Fruit fly (Drosophila melanogaster): ENCODE data around the gene Tig.

Gene Tig

DNA sequence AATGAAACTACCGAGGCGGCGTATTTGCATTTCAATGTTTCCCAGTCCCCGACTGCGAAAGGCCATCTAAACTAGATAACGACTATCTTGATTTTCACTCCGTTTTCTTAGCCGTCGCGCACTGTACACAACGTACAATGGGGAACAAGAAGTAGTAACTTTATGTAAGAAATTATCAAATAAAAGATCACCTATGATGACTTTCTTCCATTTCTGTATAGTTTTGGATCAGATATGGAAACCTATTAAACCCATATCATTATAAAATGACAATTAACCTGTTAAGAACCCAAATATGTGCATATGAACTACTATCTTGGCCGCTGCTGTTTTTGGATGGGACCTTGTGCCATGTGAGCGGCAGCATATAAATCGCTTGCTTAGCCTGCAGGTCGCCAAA lies 41.2 kb upstream of the Tig start (continued):
- TF ChIP-seq Sox102F (GFP tag; optimal IDR thresholded peaks at IDR 0.05), result no peak
- no peak for TF ChIP-seq CG3032 (tag; optimal IDR thresholded peaks at IDR 0.05)
- peak; percentile 62; the same call in 2 of the 3 replicates for TF ChIP-seq eg (GFP tag; IDR thresholded peaks at IDR 0.05)
- TF ChIP-seq CG32006 (GFP tag; optimal IDR thresholded peaks at IDR 0.05), result peak; percentile 51
- peak; percentile 6 for TF ChIP-seq dac (GFP tag; optimal IDR thresholded peaks at IDR 0.05)
- no peak for TF ChIP-seq topi (GFP tag; optimal IDR thresholded peaks at IDR 0.05)
- TF ChIP-seq vri (GFP tag; optimal IDR thresholded peaks at IDR 0.05), result no peak
- TF ChIP-seq CG6792 (GFP tag; optimal IDR thresholded peaks at IDR 0.05), result no peak
- no peak for TF ChIP-seq acj6 (GFP tag; optimal IDR thresholded peaks at IDR 0.05)
- no peak for TF ChIP-seq CG31627 (GFP tag; optimal IDR thresholded peaks at IDR 0.05)
- TF ChIP-seq Hr38 (GFP tag; optimal IDR thresholded peaks at IDR 0.05), result no peak
- TF ChIP-seq Sox15 (GFP tag; optimal IDR thresholded peaks at IDR 0.05), result no peak
- TF ChIP-seq CG8119 (GFP tag; IDR thresholded peaks at IDR 0.05), result no peak
- TF ChIP-seq CG10631 (GFP tag; optimal IDR thresholded peaks at IDR 0.05), result no peak

DNA sequence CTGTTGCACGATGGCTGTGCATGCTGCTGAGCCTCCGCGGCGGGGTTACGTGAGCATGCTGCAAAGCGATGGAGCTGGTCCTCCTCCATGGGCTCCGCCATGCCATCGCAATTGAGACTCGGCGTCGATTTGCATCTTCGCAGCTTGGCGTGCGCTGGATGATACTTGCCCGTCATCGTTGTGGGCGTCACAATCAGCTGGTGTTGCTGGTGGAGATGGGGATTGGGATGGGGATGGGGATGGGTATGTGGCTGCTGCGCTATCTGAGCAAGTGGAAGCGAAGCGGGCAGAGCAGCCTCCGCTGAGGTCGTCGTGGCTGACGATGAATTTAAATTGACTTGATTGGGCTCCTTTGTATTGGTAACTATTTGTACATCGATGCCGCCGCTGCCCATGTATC lies 40.3 kb upstream of the Tig start:
- peak; percentile 54 for TF ChIP-seq Eip78C (GFP tag)
- TF ChIP-seq CG6854 (GFP tag; optimal IDR thresholded peaks at IDR 0.05), result no peak
- 0 out of 3 replicates have a peak, but pooled peaks have one; percentile 9 for TF ChIP-seq eg (GFP tag; IDR thresholded peaks at IDR 0.05)
- 0 out of 2 replicates have a peak, but pooled peaks have one; percentile 1 for TF ChIP-seq CG11294 (GFP tag; IDR thresholded peaks at IDR 0.05)
- TF ChIP-seq Smox (GFP tag; optimal IDR thresholded peaks at IDR 0.05), result no peak
- TF ChIP-seq svp (GFP tag), result peak; percentile 96
- TF ChIP-seq Lpt (GFP tag; optimal IDR thresholded peaks at IDR 0.05), result no peak
- peak; percentile 31 for TF ChIP-seq CG1621 (tag; optimal IDR thresholded peaks at IDR 0.05)
- TF ChIP-seq ss (GFP tag; optimal IDR thresholded peaks at IDR 0.05), result peak in 1 of 2 experiments; percentile 27
- TF ChIP-seq acj6 (GFP tag; optimal IDR thresholded peaks at IDR 0.05), result no peak

- TF ChIP-seq Ets96B (tag; optimal IDR thresholded peaks at IDR 0.05) (no peak), Ets21C (GFP tag; optimal IDR thresholded peaks at IDR 0.05) (no peak), fkh (GFP tag; optimal IDR thresholded peaks at IDR 0.05) (peak; percentile 79), eg (GFP tag; IDR thresholded peaks at IDR 0.05) (no peak)
Measured at dm6 chr2L:6462259-6462658, 39.1 kb upstream of the Tig start.

DNA sequence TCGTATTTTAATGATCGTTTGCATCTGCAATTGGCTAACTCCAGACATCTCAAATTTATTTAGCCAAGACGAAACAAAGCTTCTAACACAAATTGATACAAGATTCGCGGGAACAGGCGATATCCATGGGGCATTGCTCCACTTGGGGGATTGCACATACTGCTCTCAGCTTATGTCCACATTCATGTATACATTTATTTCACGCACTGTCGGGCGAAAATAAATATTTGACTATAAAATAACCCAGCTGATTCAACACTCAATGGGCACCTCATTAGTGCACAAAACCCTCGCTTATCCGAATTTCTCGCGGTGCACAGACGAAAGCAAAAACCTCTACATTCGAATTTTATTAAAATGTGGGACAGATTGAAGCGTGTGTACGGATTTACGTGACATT lies 38.4 kb upstream of the Tig start:
- no peak for TF ChIP-seq CG8119 (GFP tag; IDR thresholded peaks at IDR 0.05)
- TF ChIP-seq CG3919 (GFP tag; optimal IDR thresholded peaks at IDR 0.05), result peak; percentile 2
- no peak for TF ChIP-seq CG10669 (GFP tag; optimal IDR thresholded peaks at IDR 0.05)
- TF ChIP-seq svp (GFP tag), result peak; percentile 59
- TF ChIP-seq topi (GFP tag; optimal IDR thresholded peaks at IDR 0.05), result no peak
- TF ChIP-seq CG6792 (GFP tag; optimal IDR thresholded peaks at IDR 0.05), result no peak
- TF ChIP-seq OdsH (GFP tag; optimal IDR thresholded peaks at IDR 0.05), result no peak
- TF ChIP-seq fkh (GFP tag; optimal IDR thresholded peaks at IDR 0.05), result peak; percentile 70
- no peak for TF ChIP-seq CG6276 (GFP tag; optimal IDR thresholded peaks at IDR 0.05)
- TF ChIP-seq salr (GFP tag; optimal IDR thresholded peaks at IDR 0.05), result no peak
- peak; percentile 14 for TF ChIP-seq esn (GFP tag; optimal IDR thresholded peaks at IDR 0.05)
- TF ChIP-seq Eip78C (GFP tag), result peak; percentile 68
- peak; percentile 38 for TF ChIP-seq vri (GFP tag; optimal IDR thresholded peaks at IDR 0.05)
- TF ChIP-seq CG6163 (GFP tag; IDR thresholded peaks at IDR 0.05), result no peak
- no peak for TF ChIP-seq Eip93F (GFP tag; optimal IDR thresholded peaks at IDR 0.05)
- TF ChIP-seq CG10631 (GFP tag; optimal IDR thresholded peaks at IDR 0.05), result no peak
- no peak for TF ChIP-seq achi (GFP tag; optimal IDR thresholded peaks at IDR 0.05)
- no peak for TF ChIP-seq CG8632 (GFP tag; optimal IDR thresholded peaks at IDR 0.05)
- no peak for TF ChIP-seq CG32006 (GFP tag; optimal IDR thresholded peaks at IDR 0.05)
- TF ChIP-seq CG15336 (GFP tag; IDR thresholded peaks at IDR 0.05), result no peak
- TF ChIP-seq Smox (GFP tag; optimal IDR thresholded peaks at IDR 0.05), result no peak
- no peak for TF ChIP-seq CG11902 (GFP tag; optimal IDR thresholded peaks at IDR 0.05)
- peak; percentile 9 for TF ChIP-seq Met (GFP tag; optimal IDR thresholded peaks at IDR 0.05)
- no peak for TF ChIP-seq fd85E (GFP tag; optimal IDR thresholded peaks at IDR 0.05)
- TF ChIP-seq CG16779 (tag; optimal IDR thresholded peaks at IDR 0.05), result no peak

Measured in whole organism, prepupa.